Worm (Caenorhabditis elegans) whole organism, young adult: Measurements from ENCODE around the gene col-68.

Source experiments
- lsy-27 ChIP-seq: sonication (generic microtip); optimal IDR thresholded peaks from 2 replicates; lab custom pipeline; 2017; ENCODE audit warnings: missing genetic modification characterization, mild to moderate bottlenecking, missing compliant biosample characterization, antibody characterized with exemption, missing genotype, borderline replicate concordance; ENCODE audit not compliant: insufficient read depth
- nhr-27 ChIP-seq: fragments of 200-800 bp; sonication (Bioruptor generic); optimal IDR thresholded peaks from 2 replicates; lab custom pipeline; 2018; ENCODE audit warnings: mild to moderate bottlenecking, missing genetic modification characterization, moderate library complexity, missing compliant biosample characterization
- snpc-4 ChIP-seq, 5 experiments: fragments of 150-350 bp in 1 of 5; sonication (generic microtip) in 4 of 5; optimal IDR thresholded peaks; 2 replicates each; lab custom pipeline; 2014 to 2018; ENCODE audit warnings: missing genetic modification characterization in 5 of 5, missing biosample characterization in 3 of 5, antibody characterized with exemption in 2 of 5, mild to moderate bottlenecking in 2 of 5, missing compliant biosample characterization in 2 of 5, missing genotype in 2 of 5, moderate library complexity in 2 of 5, missing genetic modification reagents in 1 of 5
- sptf-2 ChIP-seq: fragments of 200-800 bp; sonication (Bioruptor generic); optimal IDR thresholded peaks from 2 replicates; lab custom pipeline; 2018; ENCODE audit warnings: mild to moderate bottlenecking, missing genetic modification characterization, missing compliant biosample characterization

DNA sequence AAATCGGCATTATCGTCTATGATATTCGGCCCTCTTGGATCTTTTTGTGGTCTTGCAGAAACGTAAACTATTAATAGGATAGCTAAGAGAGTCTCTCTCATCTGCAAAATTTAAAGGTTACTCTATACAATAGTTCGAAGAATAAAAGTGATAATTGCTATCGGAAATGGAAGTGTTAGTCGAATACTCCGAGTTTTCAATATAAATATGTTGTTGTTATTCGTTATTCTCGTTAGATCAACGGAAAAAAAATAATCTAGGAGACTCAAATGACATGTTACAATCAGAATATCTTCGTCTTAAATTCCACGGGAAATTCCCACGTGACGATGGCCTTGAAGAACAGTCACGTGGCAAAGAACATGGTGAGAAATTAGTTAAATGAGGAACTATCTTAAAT, 49.1 kb upstream of the col-68 start, which contains the start of gene tre-5:
- TF ChIP-seq snpc-4 (GFP tag; optimal IDR thresholded peaks at IDR 0.05; lab: Kevin White, UChicago) (no peak), snpc-4 (tag; optimal IDR thresholded peaks at IDR 0.05; lab: Kevin White, UChicago) (no peak), lsy-27 (tag; lab: Kevin White, UChicago) (no peak), nhr-27 (tag; lab: Kevin White, UChicago) (no peak), sptf-2 (GFP tag; lab: Kevin White, UChicago) (no peak)
